Fruit fly (Drosophila melanogaster) whole organism, adult: ENCODE measurements around the gene CG16782.

ENCODE experiments used
- CG14711 ChIP-seq: fragments of 200-800 bp; sonication (Bioruptor generic); optimal IDR thresholded peaks from 2 replicates; lab custom pipeline; 2018; ENCODE audit warnings: missing biosample characterization, mild to moderate bottlenecking, missing genetic modification characterization, moderate library complexity
- CG7045 ChIP-seq: fragments of 200-800 bp; sonication (Bioruptor generic); optimal IDR thresholded peaks from 2 replicates; lab custom pipeline; 2017; ENCODE audit warnings: missing biosample characterization, mild to moderate bottlenecking, missing genetic modification characterization
- Clk ChIP-seq: fragments of 200-800 bp; sonication (Bioruptor generic); optimal IDR thresholded peaks from 2 replicates; lab custom pipeline; 2017; ENCODE audit warnings: missing biosample characterization, missing genetic modification characterization
- tj ChIP-seq: fragments of 200-800 bp; sonication (Bioruptor generic); optimal IDR thresholded peaks from 3 replicates; lab custom pipeline; 2017; ENCODE audit warnings: missing biosample characterization, mild to moderate bottlenecking, missing genetic modification characterization, moderate library complexity

dm6 chrX:3453038-3453819, 6.8 kb downstream of the CG16782 start:
- no peak for TF ChIP-seq Clk
- TF ChIP-seq CG14711 (tag; lab: Kevin White, UChicago): no peak
- TF ChIP-seq tj (GFP tag; lab: Kevin White, UChicago): no peak
- no peak for TF ChIP-seq CG7045 (GFP tag; lab: Kevin White, UChicago)
